Worm (Caenorhabditis elegans): ENCODE results near the gene lin-24.
A peak's percentile ranks its signal among the peaks of the same experiment; 100 is the strongest.
"Not testable (repeated sequence)": the region's sequence is repeated elsewhere in the genome, so short reads cannot be mapped to it uniquely, and the experiment has no call there.

lin-24 gene

ce11 chrIV:12134991-12135390, 5.7 kb downstream of the lin-24 start:
- TF ChIP-seq pha-4 (tag; optimal IDR thresholded peaks at IDR 0.05) (no peak), lsy-12 (tag; optimal IDR thresholded peaks at IDR 0.05) (no peak), nhr-67 (tag; optimal IDR thresholded peaks at IDR 0.05) (no peak), aly-2 (tag; optimal IDR thresholded peaks at IDR 0.05) (no peak), sea-2 (GFP tag; optimal IDR thresholded peaks at IDR 0.05) (no peak), ceh-9 (tag; optimal IDR thresholded peaks at IDR 0.05) (no peak), nfya-1 (tag; optimal IDR thresholded peaks at IDR 0.05; ENCODE audit: insufficient read depth) (no peak), ceh-28 (tag; optimal IDR thresholded peaks at IDR 0.05) (no peak), unc-39 (tag; optimal IDR thresholded peaks at IDR 0.05) (no peak), mdl-1 (tag; optimal IDR thresholded peaks at IDR 0.05) (no peak), nhr-43 (tag; optimal IDR thresholded peaks at IDR 0.05; ENCODE audit: poor library complexity, severe bottlenecking) (no peak), fos-1 (tag; optimal IDR thresholded peaks at IDR 0.05) (no peak)

- TF ChIP-seq nhr-76, ceh-28, elt-1 (tag; optimal IDR thresholded peaks at IDR 0.05): not testable (repeated sequence)
These were observed 8.8 kb downstream of the lin-24 start, which contains the start of gene B0001.4 for ce11 chrIV:12138093-12138492. Gene B0001.4 (minus strand): TSS chrIV:12138193.

- TF ChIP-seq nhr-77 (tag; optimal IDR thresholded peaks at IDR 0.05) (no peak), ama-1 (optimal IDR thresholded peaks at IDR 0.05) (no peak), pha-4 (tag; optimal IDR thresholded peaks at IDR 0.05) (no peak), ztf-11 (tag; optimal IDR thresholded peaks at IDR 0.05) (no peak), nhr-76 (tag; optimal IDR thresholded peaks at IDR 0.05) (no peak), ceh-28 (tag; optimal IDR thresholded peaks at IDR 0.05) (no peak), tbx-2 (tag; optimal IDR thresholded peaks at IDR 0.05) (no peak), elt-3 (tag; optimal IDR thresholded peaks at IDR 0.05) (no peak), sea-2 (GFP tag; optimal IDR thresholded peaks at IDR 0.05) (no peak), nhr-12 (tag; optimal IDR thresholded peaks at IDR 0.05) (no peak), lsy-12 (tag; optimal IDR thresholded peaks at IDR 0.05) (no peak), zag-1 (tag; optimal IDR thresholded peaks at IDR 0.05) (no peak), pqm-1 (tag; optimal IDR thresholded peaks at IDR 0.05) (no peak), hmg-11 (tag; optimal IDR thresholded peaks at IDR 0.05) (no peak), ceh-9 (tag; optimal IDR thresholded peaks at IDR 0.05) (no peak), lin-15B (tag; optimal IDR thresholded peaks at IDR 0.05) (no peak)
These were observed 11.7 kb downstream of the lin-24 start, which contains the start of gene B0001.8 for ce11 chrIV:12140959-12141358. Gene B0001.8 (minus strand): TSS chrIV:12141059.

ce11 chrIV:12143231-12143630, 13.9 kb downstream of the lin-24 start, which contains the start of gene B0001.5:
Gene B0001.5 (minus strand): TSS chrIV:12143331.
- no peak for TF ChIP-seq nhr-76 (tag; optimal IDR thresholded peaks at IDR 0.05)
- no peak for TF ChIP-seq sea-2 (GFP tag; optimal IDR thresholded peaks at IDR 0.05)
- no peak for TF ChIP-seq nfya-1 (tag; optimal IDR thresholded peaks at IDR 0.05; ENCODE audit: insufficient read depth)
- no peak for TF ChIP-seq mdl-1 (tag; optimal IDR thresholded peaks at IDR 0.05)
- no peak for TF ChIP-seq tbx-2 (tag; optimal IDR thresholded peaks at IDR 0.05)
- TF ChIP-seq daf-12 (tag; optimal IDR thresholded peaks at IDR 0.05), result no peak
- TF ChIP-seq fos-1 (tag; optimal IDR thresholded peaks at IDR 0.05), result no peak
- no peak for TF ChIP-seq unc-39 (tag; optimal IDR thresholded peaks at IDR 0.05)
- TF ChIP-seq egl-27 (tag; optimal IDR thresholded peaks at IDR 0.05), result no peak
- TF ChIP-seq ztf-11 (tag; optimal IDR thresholded peaks at IDR 0.05), result no peak
- no peak for TF ChIP-seq lin-15B (tag; optimal IDR thresholded peaks at IDR 0.05)
- no peak for TF ChIP-seq elt-2 (tag; optimal IDR thresholded peaks at IDR 0.05)
- no peak for TF ChIP-seq R02D3.7 (tag; optimal IDR thresholded peaks at IDR 0.05)
- TF ChIP-seq nhr-11 (tag; optimal IDR thresholded peaks at IDR 0.05), result no peak
- TF ChIP-seq ceh-16 (tag; optimal IDR thresholded peaks at IDR 0.05), result no peak

ce11 chrIV:12145681-12146080, 16.4 kb downstream of the lin-24 start, which contains the start of gene B0001.3:
Gene B0001.3 (minus strand): TSS chrIV:12145735.
- TF ChIP-seq pha-4 (tag; optimal IDR thresholded peaks at IDR 0.05) (no peak), ceh-28 (tag; optimal IDR thresholded peaks at IDR 0.05) (no peak), hmg-11 (tag; optimal IDR thresholded peaks at IDR 0.05) (peak; percentile 14), nhr-28 (tag; optimal IDR thresholded peaks at IDR 0.05) (no peak), mml-1 (tag; optimal IDR thresholded peaks at IDR 0.05) (no peak)

- TF ChIP-seq ztf-4 (tag; optimal IDR thresholded peaks at IDR 0.05) (no peak), nhr-76 (tag; optimal IDR thresholded peaks at IDR 0.05) (no peak), ceh-9 (tag; optimal IDR thresholded peaks at IDR 0.05) (no peak)
These were observed 20.3 kb downstream of the lin-24 start for ce11 chrIV:12149609-12150008.
